Fruit fly (Drosophila melanogaster) whole organism, pupa: ENCODE data around the gene Mul1.
A peak's percentile ranks its signal among the peaks of the same experiment; 100 is the strongest.

Source experiments
- CG10348 ChIP-seq: fragments of 200-800 bp; sonication (Bioruptor generic); IDR thresholded peaks from 2 replicates; pipeline ENCODE4 v1.3.6; 2022; ENCODE audit warnings: missing biosample characterization, missing genetic modification characterization
- CG12605 ChIP-seq: fragments of 200-800 bp; sonication (Bioruptor generic); IDR thresholded peaks from 2 replicates; pipeline ENCODE4 v1.3.6; 2022; ENCODE audit warnings: missing biosample characterization, missing genetic modification characterization
- CG13204 ChIP-seq: fragments of 200-800 bp; sonication (Bioruptor generic); optimal IDR thresholded peaks from 2 replicates; lab custom pipeline; 2018; ENCODE audit warnings: missing biosample characterization, mild to moderate bottlenecking, missing genetic modification characterization, moderate library complexity
- CG14655 ChIP-seq: fragments of 200-800 bp; sonication (Bioruptor generic); optimal IDR thresholded peaks from 3 replicates; lab custom pipeline; 2017; ENCODE audit warnings: mild to moderate bottlenecking, missing biosample characterization, missing genetic modification reagents, missing genetic modification characterization
- CG15710 ChIP-seq: fragments of 200-800 bp; sonication (Bioruptor generic); optimal IDR thresholded peaks from 2 replicates; lab custom pipeline; 2018; ENCODE audit warnings: missing biosample characterization, mild to moderate bottlenecking, missing genetic modification characterization, moderate library complexity
- CG17806 ChIP-seq: fragments of 200-800 bp; sonication (Bioruptor generic); optimal IDR thresholded peaks from 2 replicates; lab custom pipeline; 2018; ENCODE audit warnings: missing biosample characterization, mild to moderate bottlenecking, missing genetic modification characterization, moderate library complexity
- CG32121 ChIP-seq: fragments of 200-800 bp; sonication (Bioruptor generic); IDR thresholded peaks from 2 replicates; pipeline ENCODE4 v1.3.6; 2022; ENCODE audit warnings: missing biosample characterization, missing genetic modification characterization
- CG34367 ChIP-seq: fragments of 200-800 bp; sonication (Bioruptor generic); optimal IDR thresholded peaks from 2 replicates; lab custom pipeline; 2018; ENCODE audit warnings: missing biosample characterization, mild to moderate bottlenecking, missing genetic modification characterization
- CG4496 ChIP-seq: fragments of 200-800 bp; sonication (Bioruptor generic); IDR thresholded peaks from 3 replicates; pipeline ENCODE4 v1.3.6; 2022; ENCODE audit warnings: missing biosample characterization, missing genetic modification characterization
- CG8159 ChIP-seq: fragments of 200-800 bp; sonication (Bioruptor generic); optimal IDR thresholded peaks from 3 replicates; lab custom pipeline; 2018; ENCODE audit warnings: missing biosample characterization, mild to moderate bottlenecking, missing genetic modification characterization, moderate library complexity
- CG8301 ChIP-seq: fragments of 200-800 bp; sonication (Bioruptor generic); optimal IDR thresholded peaks from 2 replicates; lab custom pipeline; 2018; ENCODE audit warnings: missing biosample characterization, mild to moderate bottlenecking, missing genetic modification characterization
- CG9948 ChIP-seq: fragments of 200-800 bp; sonication (Bioruptor generic); optimal IDR thresholded peaks from 2 replicates; lab custom pipeline; 2018; ENCODE audit warnings: missing biosample characterization, mild to moderate bottlenecking, missing genetic modification characterization, moderate library complexity
- D1 ChIP-seq: fragments of 200-800 bp; sonication (Bioruptor generic); optimal IDR thresholded peaks from 2 replicates; lab custom pipeline; 2018; ENCODE audit warnings: missing biosample characterization, mild to moderate bottlenecking, missing genetic modification characterization, moderate library complexity
- EcR ChIP-seq: fragments of 200-800 bp; sonication (Bioruptor generic); optimal IDR thresholded peaks from 3 replicates; lab custom pipeline; 2019; ENCODE audit warnings: missing biosample characterization, missing genetic modification characterization, mild to moderate bottlenecking, moderate library complexity, missing genetic modification reagents
- Ets98B ChIP-seq: fragments of 200-800 bp; sonication (Bioruptor generic); IDR thresholded peaks from 2 replicates; pipeline ENCODE4 v1.3.6; 2022; ENCODE audit warnings: missing biosample characterization, missing genetic modification characterization
- Pif1A ChIP-seq: fragments of 200-800 bp; sonication (Bioruptor generic); optimal IDR thresholded peaks from 3 replicates; lab custom pipeline; 2016; ENCODE audit warnings: missing biosample characterization, missing genetic modification characterization
- Pif1B ChIP-seq: fragments of 200-800 bp; sonication (Bioruptor generic); optimal IDR thresholded peaks from 3 replicates; lab custom pipeline; 2016; ENCODE audit warnings: missing biosample characterization, missing genetic modification characterization
- Snoo ChIP-seq: fragments of 200-800 bp; sonication (Bioruptor generic); optimal IDR thresholded peaks from 3 replicates; lab custom pipeline; 2017; ENCODE audit warnings: missing biosample characterization, mild to moderate bottlenecking, missing genetic modification characterization, inconsistent platforms
- fd96Ca ChIP-seq: fragments of 200-800 bp; sonication (Bioruptor generic); IDR thresholded peaks from 3 replicates; pipeline ENCODE4 v1.3.6; 2022; ENCODE audit warnings: missing biosample characterization, missing genetic modification characterization
- gl ChIP-seq: fragments of 200-800 bp; sonication (Bioruptor generic); optimal IDR thresholded peaks from 2 replicates; lab custom pipeline; 2018; ENCODE audit warnings: missing biosample characterization, mild to moderate bottlenecking, missing genetic modification characterization
- rn ChIP-seq: fragments of 200-800 bp; sonication (Bioruptor generic); IDR thresholded peaks from 2 replicates; pipeline ENCODE4 v1.3.6; 2022; ENCODE audit warnings: missing biosample characterization, missing genetic modification characterization

Mul1 gene

dm6 chr3L:4049082-4049481, 27.8 kb downstream of the Mul1 start:
- TF ChIP-seq Ets98B (GFP tag; lab: Robert Waterston, UW), result no peak
- TF ChIP-seq CG9948 (tag; lab: Kevin White, UChicago), result no peak
- no peak for TF ChIP-seq CG34367 (tag; lab: Kevin White, UChicago)
- TF ChIP-seq CG13204, result no peak
- no peak for TF ChIP-seq CG17806 (tag; lab: Kevin White, UChicago)
- no peak for TF ChIP-seq Snoo (tag; lab: Kevin White, UChicago)
- TF ChIP-seq CG32121 (GFP tag; lab: Robert Waterston, UW), result no peak
- no peak for TF ChIP-seq EcR (GFP tag; lab: Kevin White, UChicago)
- no peak for TF ChIP-seq CG14655
- TF ChIP-seq CG12605, result no peak

dm6 chr3L:4055438-4055962, 34.2 kb downstream of the Mul1 start:
- TF ChIP-seq D1 (no peak), CG13204 (no peak), fd96Ca (GFP tag; lab: Robert Waterston, UW) (0 out of 3 replicates have a peak, but pooled peaks have one; percentile 38), CG32121 (GFP tag; lab: Robert Waterston, UW) (no peak)

dm6 chr3L:4056812-4057211, 35.6 kb downstream of the Mul1 start:
- TF ChIP-seq CG8159 (tag; lab: Kevin White, UChicago), result no peak
- no peak for TF ChIP-seq CG8301
- peak; percentile 35 for TF ChIP-seq Ets98B (GFP tag; lab: Robert Waterston, UW)
- TF ChIP-seq CG15710 (tag; lab: Kevin White, UChicago), result no peak
- peak; percentile 52; the same call in 1 of the 3 replicates for TF ChIP-seq fd96Ca (GFP tag; lab: Robert Waterston, UW)
- no peak for TF ChIP-seq D1
- peak; percentile 24; the same call in 1 of the 3 replicates for TF ChIP-seq CG4496 (GFP tag; lab: Robert Waterston, UW)
- TF ChIP-seq CG9948 (tag; lab: Kevin White, UChicago), result no peak
- TF ChIP-seq gl (tag; lab: Kevin White, UChicago), result no peak
- TF ChIP-seq CG17806 (tag; lab: Kevin White, UChicago), result no peak
- TF ChIP-seq EcR (GFP tag; lab: Kevin White, UChicago), result no peak

dm6 chr3L:4059293-4059820, 38.1 kb downstream of the Mul1 start, which contains the start of gene Ugt305A1:
TSS of gene Ugt305A1 (plus strand) at chr3L:4059770.
- TF ChIP-seq D1 (no peak), CG34367 (tag; lab: Kevin White, UChicago) (no peak), CG8301 (no peak), Ets98B (GFP tag; lab: Robert Waterston, UW) (no peak), CG4496 (GFP tag; lab: Robert Waterston, UW) (no peak), CG15710 (tag; lab: Kevin White, UChicago) (no peak), CG17806 (tag; lab: Kevin White, UChicago) (no peak)

- no peak for TF ChIP-seq CG8301
- no peak for TF ChIP-seq Pif1B (GFP tag; lab: Kevin White, UChicago)
- no peak for TF ChIP-seq D1
- TF ChIP-seq gl (tag; lab: Kevin White, UChicago), result no peak
- TF ChIP-seq CG15710 (tag; lab: Kevin White, UChicago), result no peak
- TF ChIP-seq CG10348 (GFP tag; lab: Robert Waterston, UW), result no peak
- no peak for TF ChIP-seq CG13204
- TF ChIP-seq rn (GFP tag; lab: Robert Waterston, UW), result no peak
- no peak for TF ChIP-seq EcR (GFP tag; lab: Kevin White, UChicago)
- TF ChIP-seq CG9948 (tag; lab: Kevin White, UChicago), result no peak
- no peak for TF ChIP-seq CG34367 (tag; lab: Kevin White, UChicago)
- TF ChIP-seq CG17806 (tag; lab: Kevin White, UChicago), result no peak
- no peak for TF ChIP-seq CG12605
- TF ChIP-seq Pif1A (GFP tag; lab: Kevin White, UChicago), result no peak
- TF ChIP-seq Snoo (tag; lab: Kevin White, UChicago), result no peak
- TF ChIP-seq CG32121 (GFP tag; lab: Robert Waterston, UW), result no peak
- TF ChIP-seq Ets98B (GFP tag; lab: Robert Waterston, UW), result no peak
- no peak for TF ChIP-seq CG14655
- TF ChIP-seq CG4496 (GFP tag; lab: Robert Waterston, UW), result no peak
Observed at dm6 chr3L:4061921-4062474, 40.7 kb downstream of the Mul1 start, which contains the start of gene dib. TSS of gene dib (plus strand) at chr3L:4062292.

- TF ChIP-seq CG13204 (no peak), CG4496 (GFP tag; lab: Robert Waterston, UW) (peak; percentile 43; the same call in 1 of the 3 replicates), EcR (GFP tag; lab: Kevin White, UChicago) (no peak), fd96Ca (GFP tag; lab: Robert Waterston, UW) (peak; percentile 56; the same call in 2 of the 3 replicates), Ets98B (GFP tag; lab: Robert Waterston, UW) (peak; percentile 42), CG9948 (tag; lab: Kevin White, UChicago) (no peak), Snoo (tag; lab: Kevin White, UChicago) (no peak), gl (tag; lab: Kevin White, UChicago) (no peak), CG10348 (GFP tag; lab: Robert Waterston, UW) (no peak), Pif1A (GFP tag; lab: Kevin White, UChicago) (no peak), CG15710 (tag; lab: Kevin White, UChicago) (no peak), CG12605 (peak; percentile 62), CG32121 (GFP tag; lab: Robert Waterston, UW) (peak; percentile 64)
Observed at dm6 chr3L:4068368-4068767, 47.1 kb downstream of the Mul1 start.
